Worm (Caenorhabditis elegans): ENCODE data around the gene Y47D3A.20.

Y47D3A.20 gene

DNA sequence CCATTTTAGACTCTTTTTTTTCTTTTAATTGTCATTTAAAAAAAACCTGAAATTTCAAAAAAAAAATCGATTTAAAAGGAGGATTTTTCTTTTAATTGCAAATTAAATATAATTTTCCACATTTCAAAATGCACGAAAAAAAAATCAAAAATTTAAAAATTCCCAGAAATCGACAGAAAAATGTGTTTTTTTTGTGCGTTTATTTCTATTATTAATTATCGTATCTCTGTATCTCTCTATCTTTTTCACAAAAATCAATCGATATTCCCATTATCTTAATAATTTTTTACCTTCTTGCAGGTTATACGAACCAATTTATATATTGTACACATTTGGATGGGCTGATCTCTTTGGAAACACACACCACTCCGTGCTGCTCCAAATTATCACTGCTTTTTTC lies 30.0 kb upstream of the Y47D3A.20 start, which contains the start of gene rsks-1:
Gene rsks-1 (plus strand): TSS at position 301 of the 400 bp plus-strand sequence.
- TF ChIP-seq K12H6.12 (tag; optimal IDR thresholded peaks at IDR 0.05) (no peak), unc-130 (GFP tag; optimal IDR thresholded peaks at IDR 0.05) (no peak), ztf-18 (tag; optimal IDR thresholded peaks at IDR 0.05) (no peak), pha-4 (tag; optimal IDR thresholded peaks at IDR 0.05) (no peak), ets-4 (GFP tag; optimal IDR thresholded peaks at IDR 0.05) (no peak), dpl-1 (GFP tag; optimal IDR thresholded peaks at IDR 0.05) (no peak), Y67H2A.10 (GFP tag; conservative IDR thresholded peaks at IDR 0.05) (no peak), egrh-3 (GFP tag; IDR thresholded peaks at IDR 0.05) (no peak), ceh-100 (GFP tag; IDR thresholded peaks at IDR 0.05) (no peak), attf-5 (GFP tag; optimal IDR thresholded peaks at IDR 0.05) (no peak), nhr-90 (tag; optimal IDR thresholded peaks at IDR 0.05) (no peak), Y79H2A.3 (GFP tag; conservative IDR thresholded peaks at IDR 0.05) (no peak), D2030.7 (GFP tag; IDR thresholded peaks at IDR 0.05) (no peak), unc-62 (GFP tag; optimal IDR thresholded peaks at IDR 0.05) (no peak), ccch-3 (GFP tag; optimal IDR thresholded peaks at IDR 0.05) (no peak)

DNA sequence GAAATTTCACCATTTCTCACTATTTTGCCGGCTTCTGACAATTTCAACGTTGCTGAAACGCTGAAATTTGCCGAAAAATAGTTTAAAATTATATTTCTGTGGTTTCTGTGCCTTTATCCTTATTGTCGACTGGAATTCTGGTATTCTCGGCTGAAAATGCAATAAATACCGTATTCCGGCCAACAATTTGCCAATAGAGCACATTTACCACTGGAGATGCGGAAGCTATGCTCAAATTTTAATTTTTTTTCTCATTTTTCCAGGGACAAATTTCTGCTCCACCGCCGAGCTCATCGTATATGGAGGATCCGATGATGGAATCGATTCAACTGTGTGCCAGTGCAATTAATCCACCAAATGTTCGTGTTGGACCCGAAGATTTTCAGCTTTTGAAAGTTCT lies 28.3 kb upstream of the Y47D3A.20 start:
- TF ChIP-seq ekl-4 (GFP tag; IDR thresholded peaks at IDR 0.05): 0 out of 2 replicates have a peak, but pooled peaks have one; percentile 22
- no peak for TF ChIP-seq snpc-1.3 (tag; optimal IDR thresholded peaks at IDR 0.05; ENCODE audit: insufficient read depth)
- no peak for TF ChIP-seq pha-4 (tag; optimal IDR thresholded peaks at IDR 0.05)
- TF ChIP-seq B0336.3 (GFP tag; IDR thresholded peaks at IDR 0.05): peak; percentile 86
- peak; percentile 26 for TF ChIP-seq ceh-79 (tag; optimal IDR thresholded peaks at IDR 0.05)
- no peak for TF ChIP-seq attf-3 (GFP tag; conservative IDR thresholded peaks at IDR 0.05)
- TF ChIP-seq let-607 (tag; optimal IDR thresholded peaks at IDR 0.05): no peak
- TF ChIP-seq ceh-58 (GFP tag; IDR thresholded peaks at IDR 0.05): 0 out of 2 replicates have a peak, but pooled peaks have one; percentile 63
- no peak for TF ChIP-seq aptf-2 (GFP tag; conservative IDR thresholded peaks at IDR 0.05)
- no peak for TF ChIP-seq F33H1.4 (GFP tag; IDR thresholded peaks at IDR 0.05)
- TF ChIP-seq bed-1 (GFP tag; IDR thresholded peaks at IDR 0.05): no peak
- no peak for TF ChIP-seq xnd-1 (tag; optimal IDR thresholded peaks at IDR 0.05)
- TF ChIP-seq cebp-1 (GFP tag; IDR thresholded peaks at IDR 0.05): no peak
- peak; percentile 38 for TF ChIP-seq cebp-1 (tag; optimal IDR thresholded peaks at IDR 0.05)

DNA sequence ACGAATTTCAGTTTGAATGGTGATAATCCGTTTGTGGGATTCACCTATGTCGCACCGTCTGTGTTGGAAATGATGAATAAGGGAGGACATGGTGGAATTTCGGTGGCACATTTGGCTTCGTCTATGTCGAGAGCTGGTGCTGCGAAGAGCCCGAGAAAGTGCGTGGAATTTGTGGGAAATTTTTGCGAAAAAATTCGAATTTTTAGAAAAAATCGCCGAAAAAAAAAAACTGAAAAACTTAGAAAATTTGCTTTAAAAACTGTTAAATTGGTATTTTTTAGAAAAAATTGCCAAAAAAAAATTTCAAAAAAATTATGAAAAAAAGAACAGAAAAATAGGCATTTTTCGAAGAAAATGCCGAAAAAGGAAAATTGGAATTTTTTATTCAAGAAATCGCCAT lies 26.0 kb upstream of the Y47D3A.20 start:
- TF ChIP-seq lsy-27 (tag; optimal IDR thresholded peaks at IDR 0.05; ENCODE audit: borderline replicate concordance, insufficient read depth) (no peak), snpc-3.4 (tag; optimal IDR thresholded peaks at IDR 0.05) (no peak), xnd-1 (tag; optimal IDR thresholded peaks at IDR 0.05) (no peak), tlf-1 (GFP tag; optimal IDR thresholded peaks at IDR 0.05) (no peak), ceh-40 (GFP tag; IDR thresholded peaks at IDR 0.05) (0 out of 2 replicates have a peak, but pooled peaks have one; percentile 28), madf-10 (tag; optimal IDR thresholded peaks at IDR 0.05) (no peak)

DNA sequence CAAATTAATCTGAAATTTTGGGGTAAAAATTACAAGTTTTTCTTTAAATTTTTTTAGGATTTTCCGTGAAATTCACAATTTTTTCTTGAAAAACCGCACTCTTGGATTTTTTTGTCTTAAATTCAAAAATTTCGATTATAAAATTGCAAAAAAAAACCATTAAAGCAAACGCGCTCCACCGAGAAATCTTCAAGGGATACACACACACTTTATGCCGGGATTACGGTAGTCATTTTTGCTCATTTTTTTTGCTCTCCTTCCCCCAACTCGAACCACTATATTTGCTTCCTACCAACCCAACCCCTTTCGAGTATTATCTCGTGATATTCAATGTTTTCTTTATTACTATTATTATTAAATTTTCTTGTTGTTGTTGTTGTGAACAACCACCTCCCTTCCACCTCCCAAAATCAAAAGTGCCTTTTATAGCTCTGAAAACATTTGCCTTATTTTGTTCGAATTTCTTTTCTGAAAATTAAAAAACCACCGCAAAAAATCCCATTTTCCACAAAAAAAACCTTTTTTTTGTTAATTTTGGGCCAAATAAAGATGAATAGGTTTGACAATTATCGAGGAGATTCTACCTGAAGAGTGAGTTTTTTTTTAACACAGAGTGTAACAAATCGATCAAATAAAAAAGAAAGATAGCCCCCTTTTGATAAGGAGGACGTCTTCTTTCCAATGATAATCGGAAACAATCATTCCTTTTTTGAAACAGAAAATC lies 23.0 kb upstream of the Y47D3A.20 start, which contains the start of gene Y47D3A.32:
Gene Y47D3A.32 (plus strand): TSS at position 674 of the 724 bp plus-strand sequence.
- TF ChIP-seq nfyb-1 (GFP tag; IDR thresholded peaks at IDR 0.05) (peak; percentile 78), cebp-2 (GFP tag; IDR thresholded peaks at IDR 0.05) (peak; percentile 86; the same call in 1 of the 2 replicates), nfya-1 (tag; optimal IDR thresholded peaks at IDR 0.05; ENCODE audit: borderline replicate concordance, insufficient read depth) (no peak), B0336.3 (GFP tag; IDR thresholded peaks at IDR 0.05) (peak; percentile 59), Y53G8AR.9 (GFP tag; conservative IDR thresholded peaks at IDR 0.05) (peak; percentile 34; the same call in 1 of the 2 replicates), pbrm-1 (GFP tag; IDR thresholded peaks at IDR 0.05) (peak; percentile 33; the same call in 1 of the 2 replicates), dpff-1 (tag; optimal IDR thresholded peaks at IDR 0.05) (peak; percentile 65), ztf-25 (GFP tag; IDR thresholded peaks at IDR 0.05) (peak; percentile 59; the same call in 1 of the 2 replicates), attf-5 (GFP tag; optimal IDR thresholded peaks at IDR 0.05) (peak; percentile 36), hmg-1.2 (GFP tag; IDR thresholded peaks at IDR 0.05) (no peak; the same call in 1 of the 2 replicates), chd-7 (tag; optimal IDR thresholded peaks at IDR 0.05) (peak; percentile 56), fkh-3 (tag; optimal IDR thresholded peaks at IDR 0.05) (no peak), hsf-1 (GFP tag; IDR thresholded peaks at IDR 0.05) (peak; percentile 55; the same call in 1 of the 2 replicates)

All from whole organism, young adult.